Worm (Caenorhabditis elegans) whole organism, young adult: ENCODE data around the gene pah-1.

Experiments
- D2030.7 ChIP-seq: fragments of 200-800 bp; sonication (Bioruptor generic); IDR thresholded peaks from 2 replicates; pipeline ENCODE4 v1.3.6; 2022; ENCODE audit warnings: missing genetic modification reagents, missing genetic modification characterization, missing compliant biosample characterization
- F33H1.4 ChIP-seq: fragments of 200-800 bp; sonication (Bioruptor generic); IDR thresholded peaks from 2 replicates; pipeline ENCODE4 v1.3.6; 2022; ENCODE audit warnings: missing genetic modification reagents, missing genetic modification characterization, missing compliant biosample characterization
- F39B2.1 ChIP-seq: fragments of 200-800 bp; sonication (Bioruptor generic); IDR thresholded peaks from 2 replicates; pipeline ENCODE4 v1.3.6; 2022; ENCODE audit warnings: missing genetic modification reagents, missing genetic modification characterization, missing compliant biosample characterization
- F57A8.1 ChIP-seq: fragments of 200-800 bp; sonication (Bioruptor generic); optimal IDR thresholded peaks from 2 replicates; lab custom pipeline; 2018; ENCODE audit warnings: mild to moderate bottlenecking, missing genetic modification characterization, moderate library complexity, missing compliant biosample characterization
- K12H6.12 ChIP-seq: fragments of 200-800 bp; sonication (Bioruptor generic); optimal IDR thresholded peaks from 2 replicates; lab custom pipeline; 2018; ENCODE audit warnings: mild to moderate bottlenecking, missing genetic modification characterization, missing compliant biosample characterization
- Y56A3A.18 ChIP-seq: fragments of 200-800 bp; sonication (Bioruptor generic); IDR thresholded peaks from 2 replicates; pipeline ENCODE4 v1.3.6; 2022; ENCODE audit warnings: missing genetic modification reagents, missing genetic modification characterization, missing compliant biosample characterization
- Y79H2A.3 ChIP-seq: fragments of 200-800 bp; sonication (Bioruptor generic); conservative IDR thresholded peaks from 2 replicates; pipeline ENCODE4 v1.3.6; 2022; ENCODE audit warnings: missing genetic modification reagents, missing genetic modification characterization, missing compliant biosample characterization
- ama-1 ChIP-seq, 3 experiments: fragments of 150-350 bp in 1 of 3; sonication (generic microtip) in 2 of 3; optimal IDR thresholded peaks; 2 replicates each; lab custom pipeline; 2014 to 2018; ENCODE audit warnings: missing biosample characterization in 2 of 3, missing genetic modification characterization in 2 of 3, missing genetic modification reagents in 2 of 3
- aptf-2 ChIP-seq: fragments of 200-800 bp; sonication (Bioruptor generic); conservative IDR thresholded peaks from 2 replicates; pipeline ENCODE4 v1.3.6; 2022; ENCODE audit warnings: missing genetic modification reagents, missing genetic modification characterization, missing compliant biosample characterization
- attf-3 ChIP-seq: fragments of 200-800 bp; sonication (Bioruptor generic); conservative IDR thresholded peaks from 2 replicates; pipeline ENCODE4 v1.3.6; 2022; ENCODE audit warnings: missing genetic modification reagents, missing genetic modification characterization, missing compliant biosample characterization
- attf-6 ChIP-seq: fragments of 200-800 bp; sonication (Bioruptor generic); IDR thresholded peaks from 2 replicates; pipeline ENCODE4 v1.3.6; 2022; ENCODE audit warnings: missing genetic modification reagents, missing genetic modification characterization, missing compliant biosample characterization
- bed-2 ChIP-seq: fragments of 200-800 bp; sonication (Bioruptor generic); IDR thresholded peaks from 2 replicates; pipeline ENCODE4 v1.3.6; 2022; ENCODE audit warnings: missing genetic modification reagents, missing genetic modification characterization, missing compliant biosample characterization
- cebp-2 ChIP-seq: fragments of 200-800 bp; sonication (Bioruptor generic); IDR thresholded peaks from 2 replicates; pipeline ENCODE4 v1.3.6; 2022; ENCODE audit warnings: missing genetic modification characterization, missing compliant biosample characterization
- ceh-40 ChIP-seq: fragments of 200-800 bp; sonication (Bioruptor generic); IDR thresholded peaks from 2 replicates; pipeline ENCODE4 v1.3.6; 2022; ENCODE audit warnings: missing genetic modification characterization, missing compliant biosample characterization
- ceh-79 ChIP-seq: sonication (generic microtip); optimal IDR thresholded peaks from 2 replicates; lab custom pipeline; 2017; ENCODE audit warnings: mild to moderate bottlenecking, missing genetic modification characterization, missing compliant biosample characterization
- die-1 ChIP-seq: sonication (generic microtip); optimal IDR thresholded peaks from 2 replicates; lab custom pipeline; 2016; ENCODE audit warnings: missing genotype, mild to moderate bottlenecking, missing genetic modification characterization, missing compliant biosample characterization
- efl-1 ChIP-seq: fragments of 150-350 bp; optimal IDR thresholded peaks from 2 replicates; lab custom pipeline; 2014; ENCODE audit warnings: missing biosample characterization, missing genetic modification reagents, missing genetic modification characterization
- egl-18 ChIP-seq: fragments of 200-800 bp; sonication (Bioruptor generic); IDR thresholded peaks from 2 replicates; pipeline ENCODE4 v1.3.6; 2022; ENCODE audit warnings: missing genetic modification reagents, missing genetic modification characterization, missing compliant biosample characterization
- egrh-3 ChIP-seq: fragments of 200-800 bp; sonication (Bioruptor generic); IDR thresholded peaks from 2 replicates; pipeline ENCODE4 v1.3.6; 2022; ENCODE audit warnings: missing genetic modification reagents, missing genetic modification characterization, missing compliant biosample characterization
- ets-4 ChIP-seq: fragments of 200-800 bp; sonication (Bioruptor generic); optimal IDR thresholded peaks from 2 replicates; lab custom pipeline; 2018; ENCODE audit warnings: mild to moderate bottlenecking, missing genetic modification characterization, missing compliant biosample characterization
- fkh-3 ChIP-seq: sonication (generic microtip); optimal IDR thresholded peaks from 2 replicates; lab custom pipeline; 2016; ENCODE audit warnings: mild to moderate bottlenecking, missing genetic modification characterization, missing compliant biosample characterization
- gei-17 ChIP-seq: fragments of 200-800 bp; sonication (Bioruptor generic); optimal IDR thresholded peaks from 2 replicates; lab custom pipeline; 2018; ENCODE audit warnings: mild to moderate bottlenecking, missing genetic modification characterization, missing compliant biosample characterization
- him-1 ChIP-seq: sonication (generic microtip); optimal IDR thresholded peaks from 2 replicates; lab custom pipeline; 2016; ENCODE audit warnings: missing genotype, missing genetic modification reagents, missing genetic modification characterization, missing compliant biosample characterization
- hlh-12 ChIP-seq: sonication (generic microtip); optimal IDR thresholded peaks from 2 replicates; lab custom pipeline; 2016; ENCODE audit warnings: missing genetic modification characterization, missing compliant biosample characterization
- hlh-26 ChIP-seq: fragments of 200-800 bp; sonication (Bioruptor generic); conservative IDR thresholded peaks from 2 replicates; pipeline ENCODE4 v1.3.6; 2022; ENCODE audit warnings: missing genetic modification reagents, missing genetic modification characterization, missing compliant biosample characterization
- hmg-1.2 ChIP-seq: fragments of 200-800 bp; sonication (Bioruptor generic); IDR thresholded peaks from 2 replicates; pipeline ENCODE4 v1.3.6; 2022; ENCODE audit warnings: missing genetic modification reagents, missing genetic modification characterization, missing compliant biosample characterization
- let-526 ChIP-seq: fragments of 200-800 bp; sonication (Bioruptor generic); IDR thresholded peaks from 2 replicates; pipeline ENCODE4 v1.3.6; 2022; ENCODE audit warnings: missing genetic modification reagents, missing genetic modification characterization, missing compliant biosample characterization
- lir-1 ChIP-seq: fragments of 200-800 bp; sonication (Bioruptor generic); conservative IDR thresholded peaks from 2 replicates; pipeline ENCODE4 v1.3.6; 2022; ENCODE audit warnings: missing genetic modification reagents, missing genetic modification characterization, missing compliant biosample characterization
- madf-10 ChIP-seq: sonication (generic microtip); optimal IDR thresholded peaks from 2 replicates; lab custom pipeline; 2016; ENCODE audit warnings: mild to moderate bottlenecking, missing genetic modification characterization, missing compliant biosample characterization
- madf-6 ChIP-seq: fragments of 200-800 bp; sonication (Bioruptor generic); IDR thresholded peaks from 2 replicates; pipeline ENCODE4 v1.3.6; 2022; ENCODE audit warnings: missing genetic modification reagents, missing genetic modification characterization, missing compliant biosample characterization
- mel-28 ChIP-seq: sonication (generic microtip); optimal IDR thresholded peaks from 2 replicates; lab custom pipeline; 2016; ENCODE audit warnings: borderline replicate concordance, mild to moderate bottlenecking, missing genetic modification characterization, missing compliant biosample characterization
- mes-4 ChIP-seq: sonication (generic microtip); optimal IDR thresholded peaks from 2 replicates; lab custom pipeline; 2016; ENCODE audit warnings: missing genotype, missing genetic modification characterization, missing compliant biosample characterization
- pbrm-1 ChIP-seq: fragments of 200-800 bp; sonication (Bioruptor generic); IDR thresholded peaks from 2 replicates; pipeline ENCODE4 v1.3.6; 2022; ENCODE audit warnings: missing genetic modification reagents, missing genetic modification characterization, missing compliant biosample characterization
- rec-8 ChIP-seq, 2 experiments: sonication (generic microtip); optimal IDR thresholded peaks; 2 replicates each; lab custom pipeline; 2016; ENCODE audit warnings: mild to moderate bottlenecking in 2 of 2, missing genetic modification characterization in 2 of 2, missing genetic modification reagents in 2 of 2, missing genotype in 2 of 2, missing biosample characterization in 1 of 2, missing compliant biosample characterization in 1 of 2, moderate library complexity in 1 of 2
- repo-1 ChIP-seq: sonication (generic microtip); optimal IDR thresholded peaks from 2 replicates; lab custom pipeline; 2017; ENCODE audit warnings: mild to moderate bottlenecking, missing genetic modification characterization, missing compliant biosample characterization
- sdz-38 ChIP-seq: sonication (generic microtip); optimal IDR thresholded peaks from 2 replicates; lab custom pipeline; 2016; ENCODE audit warnings: missing genotype, missing genetic modification characterization, missing compliant biosample characterization
- snpc-1.1 ChIP-seq: sonication (generic microtip); optimal IDR thresholded peaks from 2 replicates; lab custom pipeline; 2017; ENCODE audit warnings: missing genetic modification characterization, mild to moderate bottlenecking, missing compliant biosample characterization, antibody characterized with exemption, moderate library complexity, missing genotype, missing genetic modification reagents; ENCODE audit not compliant: insufficient read depth
- snpc-1.3 ChIP-seq: sonication (generic microtip); optimal IDR thresholded peaks from 2 replicates; lab custom pipeline; 2017; ENCODE audit warnings: missing genetic modification characterization, mild to moderate bottlenecking, missing compliant biosample characterization, antibody characterized with exemption, moderate library complexity, missing genotype, missing genetic modification reagents; ENCODE audit not compliant: insufficient read depth
- sptf-2 ChIP-seq: fragments of 200-800 bp; sonication (Bioruptor generic); optimal IDR thresholded peaks from 2 replicates; lab custom pipeline; 2018; ENCODE audit warnings: mild to moderate bottlenecking, missing genetic modification characterization, missing compliant biosample characterization
- tlf-1 ChIP-seq: fragments of 200-800 bp; sonication (Bioruptor generic); optimal IDR thresholded peaks from 2 replicates; lab custom pipeline; 2018; ENCODE audit warnings: mild to moderate bottlenecking, missing genetic modification characterization, missing compliant biosample characterization
- unc-130 ChIP-seq: sonication (generic microtip); optimal IDR thresholded peaks from 2 replicates; lab custom pipeline; 2016; ENCODE audit warnings: missing genetic modification reagents, missing genetic modification characterization, missing compliant biosample characterization
- unc-62 ChIP-seq: fragments of 150-350 bp; optimal IDR thresholded peaks from 2 replicates; lab custom pipeline; 2014; ENCODE audit warnings: missing biosample characterization, missing genetic modification reagents, missing genetic modification characterization
- ztf-25 ChIP-seq: fragments of 200-800 bp; sonication (Bioruptor generic); IDR thresholded peaks from 2 replicates; pipeline ENCODE4 v1.3.6; 2022; ENCODE audit warnings: missing genetic modification reagents, missing genetic modification characterization, missing compliant biosample characterization
- ztf-28 ChIP-seq: fragments of 200-800 bp; sonication (Bioruptor generic); IDR thresholded peaks from 2 replicates; pipeline ENCODE4 v1.3.6; 2022; ENCODE audit warnings: missing genetic modification reagents, missing genetic modification characterization, missing compliant biosample characterization

pah-1 gene

DNA sequence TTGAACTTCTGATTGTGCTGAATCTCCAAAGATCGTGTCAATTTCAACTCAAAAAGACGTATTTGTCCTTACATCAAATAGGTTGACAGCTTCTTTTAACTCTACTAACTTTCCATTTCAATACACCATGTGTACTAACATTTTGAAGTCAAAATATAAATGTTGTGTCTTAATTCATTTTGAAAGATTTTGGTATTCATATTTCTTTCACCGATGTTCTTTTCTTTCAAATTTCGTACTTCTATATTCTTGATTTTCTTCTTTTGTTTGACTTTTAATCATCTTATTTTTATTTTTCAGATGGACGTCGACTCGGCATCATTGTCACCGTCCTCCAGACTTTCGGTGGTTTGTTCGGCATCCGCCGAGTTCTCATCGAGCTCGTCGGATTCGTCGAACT, 15.1 kb downstream of the pah-1 start, which contains the start of gene atf-2 (continued):
- TF ChIP-seq bed-2: no peak
- no peak for TF ChIP-seq unc-130
- TF ChIP-seq attf-3 (GFP tag; lab: Robert Waterston, UW): no peak
- no peak for TF ChIP-seq aptf-2
- TF ChIP-seq rec-8 (tag; optimal IDR thresholded peaks at IDR 0.05; lab: Kevin White, UChicago): no peak
- TF ChIP-seq hlh-26 (GFP tag; lab: Robert Waterston, UW): no peak
- no peak for TF ChIP-seq Y56A3A.18

DNA sequence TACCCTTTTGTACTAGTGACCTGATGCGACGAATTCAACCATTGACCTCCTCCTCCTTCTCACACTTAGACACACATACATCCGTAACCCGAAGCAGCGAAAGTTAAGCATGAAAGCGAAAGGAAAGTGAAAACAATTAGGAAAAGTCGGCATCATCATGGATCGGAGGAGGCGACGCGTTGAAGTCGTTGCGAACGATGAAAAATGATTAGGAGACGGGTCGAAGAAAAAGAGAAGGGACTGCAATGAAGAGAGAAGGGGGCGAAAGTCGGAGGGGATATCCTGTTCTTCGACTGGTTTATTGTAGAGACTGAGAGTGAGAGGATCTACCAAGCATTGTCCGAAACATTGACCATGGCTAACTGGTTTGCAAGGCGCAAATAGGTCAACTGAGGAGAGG, 15.8 kb downstream of the pah-1 start:
- TF ChIP-seq snpc-1.1 (tag; lab: Kevin White, UChicago): no peak
- TF ChIP-seq tlf-1 (GFP tag; lab: Kevin White, UChicago): no peak
- no peak for TF ChIP-seq bed-2
- TF ChIP-seq F33H1.4: no peak
- no peak for TF ChIP-seq snpc-1.3 (tag; lab: Kevin White, UChicago)
- TF ChIP-seq sdz-38: no peak
- TF ChIP-seq ztf-28 (GFP tag; lab: Robert Waterston, UW): no peak
- TF ChIP-seq, all 124 proteins: peak for 0

DNA sequence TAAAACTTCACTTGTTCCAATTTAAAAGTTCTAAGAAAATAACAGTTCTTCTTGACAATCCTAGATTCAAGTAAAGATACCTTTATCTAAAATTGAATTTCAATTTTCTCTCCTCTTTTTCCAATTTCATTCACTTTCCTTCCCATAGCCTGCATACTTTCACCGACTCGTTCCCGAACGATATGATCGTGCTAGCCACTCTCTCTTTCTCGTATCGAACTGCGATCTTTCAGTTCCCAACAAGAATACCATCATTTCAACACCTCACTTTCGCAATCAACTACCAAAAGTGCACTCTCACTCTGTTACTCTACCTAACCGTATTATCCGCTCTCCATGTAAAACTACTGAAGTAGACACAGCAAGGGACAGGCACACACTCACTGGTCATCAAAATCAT, 16.7 kb downstream of the pah-1 start:
- TF ChIP-seq mes-4 (tag; lab: Kevin White, UChicago) (no peak), snpc-1.3 (tag; lab: Kevin White, UChicago) (no peak), aptf-2 (no peak), egl-18 (no peak), hlh-12 (tag; lab: Kevin White, UChicago) (no peak), mel-28 (no peak), ama-1 (optimal IDR thresholded peaks at IDR 0.05; lab: Kevin White, UChicago) (no peak), ama-1 (GFP tag; optimal IDR thresholded peaks at IDR 0.05; lab: Kevin White, UChicago) (no peak), gei-17 (no peak), madf-6 (GFP tag; lab: Robert Waterston, UW) (no peak), ceh-79 (no peak), let-526 (no peak), ztf-25 (GFP tag; lab: Robert Waterston, UW) (no peak), Y79H2A.3 (GFP tag; lab: Robert Waterston, UW) (no peak), repo-1 (tag; lab: Kevin White, UChicago) (no peak), cebp-2 (GFP tag; lab: Robert Waterston, UW) (no peak)

DNA sequence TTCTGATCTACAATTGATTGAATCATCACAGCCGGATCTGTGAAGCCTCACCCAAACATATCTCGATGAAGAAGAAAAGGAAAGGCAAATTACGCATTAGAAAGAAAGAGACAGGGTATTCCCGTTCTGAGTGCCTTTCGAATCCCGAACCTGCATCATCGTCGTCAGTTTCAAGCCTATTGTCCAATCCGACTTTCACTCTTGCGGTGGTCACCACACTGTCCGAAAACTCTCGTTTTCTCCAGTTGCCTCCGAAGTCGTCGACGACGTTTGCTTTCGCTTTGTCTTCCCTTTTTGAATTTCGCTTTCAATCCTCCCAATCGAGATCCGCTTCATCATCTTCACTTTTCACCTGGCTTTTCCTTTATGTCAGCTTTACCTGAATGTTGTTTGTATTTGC, 17.7 kb downstream of the pah-1 start:
- TF ChIP-seq die-1: no peak
- TF ChIP-seq attf-6 (GFP tag; lab: Robert Waterston, UW): no peak
- TF ChIP-seq egrh-3 (GFP tag; lab: Robert Waterston, UW): no peak
- TF ChIP-seq hmg-1.2: no peak
- no peak for TF ChIP-seq unc-62
- no peak for TF ChIP-seq F33H1.4
- no peak for TF ChIP-seq lir-1
- TF ChIP-seq efl-1 (GFP tag; lab: Kevin White, UChicago): no peak
- TF ChIP-seq cebp-2 (GFP tag; lab: Robert Waterston, UW): no peak
- no peak for TF ChIP-seq ets-4
- no peak for TF ChIP-seq K12H6.12
- no peak for TF ChIP-seq pbrm-1 (GFP tag; lab: Robert Waterston, UW)
- TF ChIP-seq F57A8.1: no peak
- TF ChIP-seq madf-10 (tag; lab: Kevin White, UChicago): no peak
- no peak for TF ChIP-seq D2030.7 (GFP tag; lab: Robert Waterston, UW)
- no peak for TF ChIP-seq fkh-3 (tag; lab: Kevin White, UChicago)
- TF ChIP-seq sptf-2 (GFP tag; lab: Kevin White, UChicago): no peak
- TF ChIP-seq F39B2.1 (GFP tag; lab: Robert Waterston, UW): no peak
- no peak for TF ChIP-seq ceh-40 (GFP tag; lab: Robert Waterston, UW)
- TF ChIP-seq him-1: no peak
